Worm (Caenorhabditis elegans) whole organism, L4/young adult: ENCODE measurements around the gene nlp-48.
"Not testable (repeated sequence)": the region's sequence is repeated elsewhere in the genome, so short reads cannot be mapped to it uniquely, and the experiment has no call there.

ENCODE experiments used
- W03F9.2 ChIP-seq: fragments of 150-350 bp; optimal IDR thresholded peaks from 2 replicates; lab custom pipeline; 2014; ENCODE audit warnings: missing biosample characterization, missing genetic modification characterization
- dao-5 ChIP-seq: sonication (generic microtip); optimal IDR thresholded peaks from 2 replicates; lab custom pipeline; 2016; ENCODE audit warnings: missing genotype, missing genetic modification characterization, moderate library complexity, missing compliant biosample characterization
- him-1 ChIP-seq: sonication (generic microtip); optimal IDR thresholded peaks from 2 replicates; lab custom pipeline; 2016; ENCODE audit warnings: missing genotype, missing genetic modification reagents, missing genetic modification characterization, missing compliant biosample characterization

Gene nlp-48

DNA sequence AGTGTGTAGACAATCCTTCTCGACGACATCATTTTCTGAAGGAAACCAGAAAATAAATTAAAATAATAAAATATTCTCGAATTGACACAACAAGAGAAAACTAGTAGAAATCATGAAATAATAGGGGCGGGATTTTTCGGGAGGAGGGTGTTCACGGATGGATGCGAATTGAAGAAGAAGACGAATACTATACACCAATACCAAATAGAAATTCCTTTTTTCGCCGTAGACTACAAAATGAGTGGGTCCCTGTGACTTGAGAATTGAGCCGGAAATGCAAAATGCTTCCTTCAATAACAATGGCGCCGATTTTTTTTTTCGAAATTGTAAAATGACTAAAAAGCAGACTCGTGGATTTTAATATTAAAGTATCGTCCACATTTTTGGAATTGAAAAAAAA, at the start of gene nlp-48:
nlp-48 (minus strand) TSS at position 101 of the 400 bp plus-strand sequence.
- TF ChIP-seq W03F9.2 (tag; lab: Kevin White, UChicago) (no peak), him-1 (tag; lab: Kevin White, UChicago) (no peak), dao-5 (tag; lab: Kevin White, UChicago) (no peak)

DNA sequence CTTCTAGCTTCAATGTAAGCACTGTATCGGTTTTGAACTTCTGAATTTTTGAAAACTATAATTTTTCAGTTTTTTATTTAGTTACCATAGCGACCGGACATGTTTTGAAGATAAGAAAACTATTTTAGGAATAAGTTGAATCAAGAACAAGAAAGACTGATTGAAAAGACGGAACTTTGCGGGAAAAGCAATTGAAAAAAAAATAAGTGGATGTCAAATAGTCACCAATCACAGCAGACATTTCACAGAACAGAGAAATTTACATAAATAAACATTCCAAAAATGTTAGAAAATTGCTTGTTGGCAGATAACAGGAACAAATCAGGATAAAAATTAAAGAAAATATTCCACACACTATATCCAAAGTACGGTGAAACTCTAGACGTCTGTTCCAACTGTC, 48.9 kb upstream of the nlp-48 start, which contains the start of gene F54C8.6:
F54C8.6 (minus strand) TSS at position 101 of the 400 bp plus-strand sequence.
- no peak for TF ChIP-seq dao-5 (tag; lab: Kevin White, UChicago)
- no peak for TF ChIP-seq W03F9.2 (tag; lab: Kevin White, UChicago)
- TF ChIP-seq him-1 (tag; lab: Kevin White, UChicago) = no peak

DNA sequence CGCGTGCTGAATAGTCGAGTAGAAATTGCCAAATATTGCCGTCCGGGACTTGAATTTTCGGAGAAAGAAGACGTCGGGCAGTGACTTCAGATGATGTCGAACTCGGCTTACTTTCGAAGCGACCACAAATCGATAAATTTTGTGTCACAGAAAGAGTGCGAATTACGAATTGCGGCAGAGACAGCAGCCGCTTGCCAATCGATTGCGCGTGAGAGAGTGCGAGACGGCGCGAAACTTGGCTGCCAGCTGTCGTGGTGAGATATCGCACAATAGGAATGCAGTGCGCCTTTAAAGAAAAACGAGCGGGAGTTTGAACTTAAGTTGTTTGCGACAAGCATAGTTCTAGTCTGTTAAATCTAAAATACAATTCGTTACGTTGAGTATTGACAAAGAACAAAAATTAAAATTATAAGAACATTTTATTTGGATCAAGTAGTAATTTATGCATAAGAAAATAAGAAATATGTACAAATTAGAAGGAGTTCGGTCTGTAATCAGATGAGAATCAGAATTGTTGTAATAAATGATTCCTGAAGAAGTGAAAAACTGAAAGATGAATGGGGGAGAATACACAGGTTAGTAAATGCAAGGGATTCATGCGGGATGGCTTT, 42.6 kb upstream of the nlp-48 start, which contains the start of gene pir-2:
pir-2 (minus strand) TSS at position 218 of the 611 bp plus-strand sequence.
- peak; percentile 52 for TF ChIP-seq W03F9.2 (tag; lab: Kevin White, UChicago)
- no peak for TF ChIP-seq him-1 (tag; lab: Kevin White, UChicago)
- no peak for TF ChIP-seq dao-5 (tag; lab: Kevin White, UChicago)

DNA sequence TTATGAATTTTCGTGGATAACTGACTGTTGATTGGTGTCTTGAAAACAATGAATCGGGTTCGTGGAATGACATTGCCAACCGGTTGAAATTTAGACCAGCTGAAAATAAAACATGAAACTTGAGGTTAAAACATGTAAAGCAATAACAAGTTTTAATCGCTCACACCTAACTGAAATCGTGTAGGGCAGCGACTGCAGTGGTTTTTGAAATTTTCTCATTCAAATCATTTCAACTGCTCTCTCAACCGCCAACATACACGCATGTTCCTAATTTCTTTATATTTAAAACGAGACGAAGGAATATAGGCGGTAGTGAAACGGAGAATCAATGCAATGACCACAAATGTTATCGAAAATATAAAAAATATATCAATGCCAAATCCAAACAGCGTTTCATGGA, 41.9 kb upstream of the nlp-48 start:
- TF ChIP-seq him-1 (tag; lab: Kevin White, UChicago) (no peak), W03F9.2 (tag; lab: Kevin White, UChicago) (no peak), dao-5 (tag; lab: Kevin White, UChicago) (no peak)

DNA sequence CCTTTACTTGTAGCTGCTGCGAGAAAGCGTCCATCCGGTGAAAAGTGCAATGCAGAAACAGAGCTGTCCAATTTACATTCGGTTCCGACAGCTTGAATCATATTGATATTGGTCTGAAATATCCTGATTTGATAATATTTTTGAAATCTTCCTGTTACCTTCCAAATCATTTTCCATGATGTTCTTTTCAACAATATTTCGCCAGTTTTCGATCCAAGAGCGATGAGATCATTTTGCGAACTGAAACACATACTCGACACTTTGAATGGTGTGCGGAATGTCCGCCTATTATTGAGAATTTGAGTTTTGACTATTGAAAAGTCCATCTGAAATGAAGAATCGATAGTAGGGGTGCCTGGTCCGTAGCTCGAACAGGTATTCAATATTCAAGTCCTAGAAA, 40.2 kb upstream of the nlp-48 start, which contains the start of gene emb-30:
emb-30 (minus strand) TSS at position 328 of the 400 bp plus-strand sequence.
- TF ChIP-seq W03F9.2 (tag; lab: Kevin White, UChicago) (no peak), dao-5 (tag; lab: Kevin White, UChicago) (no peak), him-1 (tag; lab: Kevin White, UChicago) (no peak)

DNA sequence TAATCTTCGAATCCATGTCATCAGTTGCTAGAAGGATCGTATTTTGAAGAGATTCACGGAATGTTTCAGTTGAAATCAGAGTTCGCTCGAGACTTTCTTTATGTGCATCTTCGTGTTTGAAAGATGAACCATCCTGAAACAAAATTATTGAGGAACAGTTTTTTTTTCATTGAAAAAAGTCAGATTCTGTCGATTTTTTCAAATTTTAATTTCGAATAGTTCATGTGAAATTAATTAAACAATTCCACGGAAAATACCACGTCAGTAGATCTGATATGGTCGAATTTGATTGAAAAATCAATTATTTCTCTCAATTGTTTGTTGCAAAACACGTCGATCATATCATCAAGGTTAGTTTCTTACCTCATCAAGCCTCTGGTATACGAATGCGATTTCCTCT, 38.5 kb upstream of the nlp-48 start, which contains the start of gene F54C8.1:
F54C8.1 (plus strand) TSS at position 301 of the 400 bp plus-strand sequence.
- TF ChIP-seq him-1 (tag; lab: Kevin White, UChicago) = no peak
- TF ChIP-seq dao-5 (tag; lab: Kevin White, UChicago) = no peak
- no peak for TF ChIP-seq W03F9.2 (tag; lab: Kevin White, UChicago)

DNA sequence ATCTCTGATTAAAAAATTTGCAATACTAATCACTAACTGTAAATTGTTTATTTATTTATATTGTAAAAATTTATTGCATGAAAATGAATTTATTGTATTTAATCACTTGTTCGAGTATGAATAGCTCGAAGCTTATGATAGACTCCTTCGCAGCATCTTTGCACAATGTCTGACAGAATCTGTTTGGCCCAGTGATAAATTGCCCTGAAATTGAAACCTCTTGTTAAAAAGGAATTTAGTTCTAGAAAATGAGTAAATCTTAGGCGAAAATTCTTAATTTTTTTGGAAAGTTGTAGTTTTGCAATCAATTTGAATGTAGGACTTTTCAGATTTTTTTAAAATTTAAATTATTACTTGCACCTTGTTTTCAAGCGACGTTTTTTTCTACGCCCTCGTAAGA, 34.1 kb upstream of the nlp-48 start:
- TF ChIP-seq dao-5 (tag; lab: Kevin White, UChicago) = no peak
- no peak for TF ChIP-seq him-1 (tag; lab: Kevin White, UChicago)
- TF ChIP-seq W03F9.2 (tag; lab: Kevin White, UChicago) = no peak

DNA sequence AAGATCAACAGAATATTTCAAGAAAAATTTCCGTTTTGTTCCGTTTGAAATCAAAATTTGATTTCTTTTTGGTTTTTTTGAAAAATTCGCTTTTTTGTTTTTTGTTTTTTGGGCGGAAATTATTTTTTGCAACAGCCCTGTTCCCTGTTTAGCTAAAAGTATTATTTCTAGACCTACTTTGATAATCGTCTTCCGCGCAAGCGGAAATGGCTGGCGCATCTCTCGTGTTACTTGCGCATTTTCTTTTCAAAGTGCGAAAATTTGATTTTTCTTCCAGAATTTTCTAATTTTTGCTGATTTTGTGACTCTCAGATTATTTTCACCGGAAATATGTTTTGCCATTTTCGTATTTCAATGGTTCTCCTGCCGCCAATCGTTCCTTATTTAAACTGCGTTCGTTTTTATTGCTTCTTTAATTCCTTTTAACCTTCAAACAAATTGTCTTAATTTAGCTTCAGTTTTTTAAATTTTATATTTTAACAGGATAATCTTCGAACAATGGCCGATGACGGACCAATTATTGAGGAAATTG, 32.7 kb upstream of the nlp-48 start, which contains the start of gene cpar-1:
cpar-1 (plus strand) TSS at position 482 of the 532 bp plus-strand sequence.
- no peak for TF ChIP-seq dao-5 (tag; lab: Kevin White, UChicago)

DNA sequence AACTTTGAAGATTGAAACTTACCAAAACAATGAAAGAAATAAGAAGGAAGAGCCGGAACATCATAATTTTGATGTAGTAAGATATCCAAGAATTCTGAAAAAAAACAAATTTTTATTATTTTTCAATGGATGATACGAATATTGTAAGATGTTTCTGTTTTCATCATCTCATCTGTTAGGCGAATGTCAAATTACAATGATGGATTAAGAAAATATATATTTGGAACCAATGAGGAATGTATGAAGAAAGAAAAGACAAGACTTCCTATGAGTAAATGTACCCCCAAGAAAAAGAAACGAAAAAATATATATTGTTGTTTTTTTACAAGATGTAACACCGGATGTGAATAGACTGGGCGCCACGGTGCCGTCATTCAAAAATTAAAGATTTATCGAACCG, 25.4 kb upstream of the nlp-48 start, which contains the start of gene T26G10.5:
T26G10.5 (minus strand) TSS at position 101 of the 400 bp plus-strand sequence.
- TF ChIP-seq W03F9.2 (tag; lab: Kevin White, UChicago) (no peak), dao-5 (tag; lab: Kevin White, UChicago) (no peak), him-1 (tag; lab: Kevin White, UChicago) (no peak)

DNA sequence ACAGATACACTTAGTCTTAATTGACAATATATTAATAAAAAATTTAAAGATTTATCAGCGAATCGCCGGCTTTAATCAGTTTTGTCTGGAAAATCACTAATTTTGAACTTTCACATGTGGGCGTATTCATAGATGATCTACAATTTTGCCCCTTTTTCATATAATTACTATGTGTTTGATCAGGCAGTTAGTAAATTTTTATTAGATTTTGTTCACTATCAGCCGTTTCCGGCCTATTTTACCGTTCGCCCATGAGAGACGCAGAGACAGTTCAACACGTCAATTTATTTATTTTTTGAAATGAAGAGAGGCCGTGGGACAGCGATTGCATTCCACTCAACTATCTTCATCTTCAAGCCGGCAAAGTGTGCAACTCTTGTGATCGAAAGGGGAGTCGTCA, 19.3 kb upstream of the nlp-48 start, which contains the start of gene T26G10.4:
T26G10.4 (plus strand) TSS at position 301 of the 400 bp plus-strand sequence.
- TF ChIP-seq him-1, W03F9.2, dao-5 (tag; lab: Kevin White, UChicago): not testable (repeated sequence)

DNA sequence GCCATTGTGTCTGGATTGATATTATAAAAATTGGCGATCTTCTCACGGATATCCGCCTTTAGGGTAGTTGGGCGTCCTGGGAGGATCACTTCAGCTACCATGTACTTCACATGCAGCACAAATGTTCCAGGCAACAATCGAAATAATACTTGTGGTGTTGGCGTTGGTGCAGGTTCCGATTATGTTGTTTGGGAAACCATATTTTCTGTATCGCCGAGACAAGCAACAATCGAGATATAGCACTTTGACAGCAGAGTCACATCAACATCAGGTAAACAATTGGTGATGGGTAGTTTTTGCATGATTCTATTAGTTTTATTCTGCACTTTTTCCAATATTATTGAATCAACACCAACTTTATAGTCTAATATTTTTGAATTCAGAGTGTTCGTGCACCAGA, 12.4 kb upstream of the nlp-48 start, which contains the start of gene T26G10.3:
T26G10.3 (minus strand) TSS at position 101 of the 400 bp plus-strand sequence.
- TF ChIP-seq him-1 (tag; lab: Kevin White, UChicago) (no peak), W03F9.2 (tag; lab: Kevin White, UChicago) (no peak)

DNA sequence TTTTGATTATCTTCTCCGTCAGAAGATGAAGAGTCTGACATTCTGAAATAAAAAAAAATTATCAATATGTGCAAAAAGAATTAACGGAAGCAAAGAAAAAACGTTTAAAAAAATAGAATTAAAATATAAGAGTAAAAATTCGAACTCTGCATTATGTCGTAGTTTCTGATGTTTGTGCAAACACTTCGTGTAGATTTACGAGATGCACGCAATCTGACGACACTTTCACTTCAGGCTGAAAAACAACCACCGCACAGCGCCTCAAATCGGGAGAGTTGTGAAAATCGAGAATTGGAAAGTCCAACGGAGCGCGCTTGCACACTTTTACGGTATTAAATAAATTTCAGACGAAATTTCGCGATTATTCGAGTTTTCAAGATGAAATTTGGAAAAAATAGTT, 5.7 kb upstream of the nlp-48 start, which contains the start of gene T26G10.1:
T26G10.1 (minus strand) TSS at position 42 of the 400 bp plus-strand sequence.
- TF ChIP-seq dao-5 (tag; lab: Kevin White, UChicago) = no peak
- peak; percentile 44 for TF ChIP-seq W03F9.2 (tag; lab: Kevin White, UChicago)

DNA sequence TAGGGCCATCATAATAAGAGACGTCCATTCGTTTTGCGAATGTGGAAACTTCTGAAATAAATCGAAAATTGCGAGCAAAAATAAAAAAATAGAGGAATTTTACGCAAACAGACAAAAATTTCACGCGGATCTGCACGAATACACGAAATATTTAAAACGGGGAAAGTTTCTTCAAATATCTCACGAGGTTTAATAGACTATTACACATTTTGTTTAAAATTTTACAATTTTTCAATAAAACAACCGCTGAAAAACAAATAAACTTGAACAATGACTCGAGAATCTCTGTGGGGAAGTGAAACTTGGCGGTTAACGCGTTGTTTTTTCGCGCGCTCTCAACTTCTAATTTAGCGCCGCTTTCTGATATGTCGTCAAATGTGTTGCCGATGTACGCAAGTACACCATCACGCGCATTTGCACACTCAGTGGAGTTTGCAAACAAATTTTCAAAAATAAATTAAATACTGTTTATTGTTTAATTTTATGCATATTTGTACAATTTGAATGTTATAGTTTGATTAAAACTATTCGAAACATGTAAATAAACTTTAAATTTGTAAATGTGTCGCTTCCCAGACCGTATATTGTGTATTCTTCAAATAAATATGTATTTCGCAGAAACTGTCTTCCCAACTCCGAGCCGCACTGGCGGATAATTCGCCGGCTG, 7.7 kb downstream of the nlp-48 start, which contains the start of the genes gpr-2 and rgr-1:
gpr-2 (minus strand) TSS at position 51 of the 667 bp plus-strand sequence.
rgr-1 (plus strand) TSS at position 617 of the 667 bp plus-strand sequence.
- TF ChIP-seq dao-5 (tag; lab: Kevin White, UChicago) = no peak
- TF ChIP-seq him-1 (tag; lab: Kevin White, UChicago) = no peak
- TF ChIP-seq W03F9.2 (tag; lab: Kevin White, UChicago) = no peak
